Fruit fly (Drosophila melanogaster) whole organism, embryonic: Measurements from ENCODE around the gene Cyp28d2.

Experiments used
- B-H1 ChIP-seq: fragments of 200-800 bp; sonication (Bioruptor generic); IDR thresholded peaks from 3 replicates; pipeline ENCODE4 v1.3.6; 2022; ENCODE audit warnings: missing biosample characterization, missing genetic modification characterization
- Bgb ChIP-seq: fragments of 200-800 bp; sonication (Bioruptor generic); IDR thresholded peaks from 2 replicates; pipeline ENCODE4 v1.3.6; 2022; ENCODE audit warnings: missing biosample characterization, missing genetic modification characterization; ENCODE audit not compliant: partially characterized antibody
- BtbVII ChIP-seq: fragments of 200-800 bp; sonication (Bioruptor generic); optimal IDR thresholded peaks from 3 replicates; lab custom pipeline; 2017; ENCODE audit warnings: missing biosample characterization, mild to moderate bottlenecking, missing genetic modification characterization
- CG11085 ChIP-seq: fragments of 200-800 bp; sonication (Bioruptor generic); IDR thresholded peaks from 2 replicates; pipeline ENCODE4 v1.3.6; 2022; ENCODE audit warnings: missing biosample characterization, missing genetic modification characterization
- CG11723 ChIP-seq: fragments of 200-800 bp; sonication (Bioruptor generic); optimal IDR thresholded peaks from 2 replicates; lab custom pipeline; 2017; ENCODE audit warnings: missing biosample characterization, mild to moderate bottlenecking, missing genetic modification characterization
- CG12769 ChIP-seq: fragments of 200-800 bp; sonication (Bioruptor generic); optimal IDR thresholded peaks from 2 replicates; lab custom pipeline; 2019; ENCODE audit warnings: missing biosample characterization, mild to moderate bottlenecking, missing genetic modification characterization, moderate library complexity
- CG13287 ChIP-seq: fragments of 200-800 bp; sonication (Bioruptor generic); IDR thresholded peaks from 2 replicates; pipeline ENCODE4 v1.3.6; 2022; ENCODE audit warnings: missing biosample characterization, missing genetic modification characterization; ENCODE audit not compliant: partially characterized antibody
- CG14441 ChIP-seq: fragments of 200-800 bp; sonication (Bioruptor generic); IDR thresholded peaks from 2 replicates; pipeline ENCODE4 v1.3.6; 2022; ENCODE audit warnings: missing biosample characterization, missing genetic modification characterization
- CG17829 ChIP-seq: fragments of 200-800 bp; optimal IDR thresholded peaks from 2 replicates; lab custom pipeline; 2019; ENCODE audit warnings: missing biosample characterization, mild to moderate bottlenecking, missing genetic modification characterization, moderate library complexity
- CG2678 ChIP-seq: fragments of 200-800 bp; sonication (Bioruptor generic); optimal IDR thresholded peaks from 3 replicates; lab custom pipeline; 2019; ENCODE audit warnings: missing biosample characterization, mild to moderate bottlenecking, missing genetic modification characterization, moderate library complexity
- CG2712 ChIP-seq: fragments of 200-800 bp; optimal IDR thresholded peaks from 3 replicates; lab custom pipeline; 2019; ENCODE audit warnings: missing biosample characterization, mild to moderate bottlenecking, missing genetic modification characterization, moderate library complexity
- CG2889 ChIP-seq: fragments of 200-800 bp; sonication (Bioruptor generic); IDR thresholded peaks from 3 replicates; pipeline ENCODE4 v1.3.6; 2022; ENCODE audit warnings: missing biosample characterization, missing genetic modification characterization
- CG3281 ChIP-seq: fragments of 200-800 bp; sonication (Bioruptor generic); optimal IDR thresholded peaks from 3 replicates; lab custom pipeline; 2017; ENCODE audit warnings: missing biosample characterization, mild to moderate bottlenecking, missing genetic modification characterization
- CG34376 ChIP-seq: fragments of 200-800 bp; sonication (Bioruptor generic); optimal IDR thresholded peaks from 2 replicates; lab custom pipeline; 2018; ENCODE audit warnings: missing biosample characterization, mild to moderate bottlenecking, missing genetic modification characterization
- CG6791 ChIP-seq: fragments of 200-800 bp; sonication (Bioruptor generic); IDR thresholded peaks from 3 replicates; pipeline ENCODE4 v1.3.6; 2022; ENCODE audit warnings: missing biosample characterization, missing genetic modification characterization; ENCODE audit not compliant: partially characterized antibody
- CG6813 ChIP-seq: fragments of 200-800 bp; sonication (Bioruptor generic); optimal IDR thresholded peaks from 2 replicates; lab custom pipeline; 2017; ENCODE audit warnings: missing biosample characterization, missing genetic modification characterization, mild to moderate bottlenecking, moderate library complexity, missing genetic modification reagents
- CG7963 ChIP-seq: fragments of 200-800 bp; sonication (Bioruptor generic); IDR thresholded peaks from 3 replicates; pipeline ENCODE4 v1.3.6; 2022; ENCODE audit warnings: missing biosample characterization, missing genetic modification characterization; ENCODE audit not compliant: partially characterized antibody
- CG8290 ChIP-seq, 3 experiments: fragments of 200-800 bp; sonication (Bioruptor generic); optimal IDR thresholded peaks; 2 replicates each; lab custom pipeline; 2016 to 2019; ENCODE audit warnings: missing biosample characterization in 3 of 3, missing genetic modification characterization in 3 of 3, mild to moderate bottlenecking in 2 of 3, moderate library complexity in 1 of 3
- CG8359 ChIP-seq: fragments of 200-800 bp; sonication (Bioruptor generic); optimal IDR thresholded peaks from 2 replicates; lab custom pipeline; 2017; ENCODE audit warnings: missing biosample characterization, mild to moderate bottlenecking, missing genetic modification characterization, borderline replicate concordance
- CG9215 ChIP-seq: fragments of 200-800 bp; sonication (Bioruptor generic); IDR thresholded peaks from 2 replicates; pipeline ENCODE4 v1.3.6; 2022; ENCODE audit warnings: missing biosample characterization, missing genetic modification characterization
- CkIIα-i1 ChIP-seq: fragments of 200-800 bp; sonication (Bioruptor generic); IDR thresholded peaks from 2 replicates; pipeline ENCODE4 v1.3.6; 2022; ENCODE audit warnings: missing biosample characterization, missing genetic modification characterization
- Med ChIP-seq: fragments of 200-800 bp; sonication (Bioruptor generic); peaks from one replicate; lab custom pipeline; 2016; ENCODE audit warnings: missing biosample characterization, missing genetic modification characterization, mild to moderate bottlenecking, inconsistent platforms, moderate library complexity
- Opbp ChIP-seq: fragments of 200-800 bp; sonication (Bioruptor generic); IDR thresholded peaks from 3 replicates; pipeline ENCODE4 v1.3.6; 2022; ENCODE audit warnings: missing biosample characterization, missing genetic modification characterization; ENCODE audit not compliant: partially characterized antibody
- Scr ChIP-seq: fragments of 200-800 bp; sonication (Bioruptor generic); IDR thresholded peaks from 2 replicates; pipeline ENCODE4 v1.3.6; 2022; ENCODE audit warnings: missing biosample characterization, missing genetic modification characterization; ENCODE audit not compliant: partially characterized antibody
- ac ChIP-seq: fragments of 200-800 bp; sonication (Bioruptor generic); optimal IDR thresholded peaks from 3 replicates; lab custom pipeline; 2017; ENCODE audit warnings: missing biosample characterization, mild to moderate bottlenecking, missing genetic modification characterization
- ato ChIP-seq: fragments of 200-800 bp; sonication (Bioruptor generic); IDR thresholded peaks from 2 replicates; pipeline ENCODE4 v1.3.6; 2022; ENCODE audit warnings: missing biosample characterization, missing genetic modification characterization; ENCODE audit not compliant: partially characterized antibody
- chm ChIP-seq: fragments of 200-800 bp; sonication (Bioruptor generic); IDR thresholded peaks from 2 replicates; pipeline ENCODE4 v1.3.6; 2022; ENCODE audit warnings: missing biosample characterization, missing genetic modification characterization
- ci ChIP-seq: fragments of 200-800 bp; sonication (Bioruptor generic); IDR thresholded peaks from 3 replicates; pipeline ENCODE4 v1.3.6; 2022; ENCODE audit warnings: missing biosample characterization, missing genetic modification characterization
- cwo ChIP-seq: fragments of 200-800 bp; sonication (Bioruptor generic); optimal IDR thresholded peaks from 3 replicates; lab custom pipeline; 2017; ENCODE audit warnings: missing biosample characterization, missing genetic modification characterization, mild to moderate bottlenecking, moderate library complexity, missing genetic modification reagents
- ems ChIP-seq: fragments of 200-800 bp; sonication (Bioruptor generic); optimal IDR thresholded peaks from 3 replicates; lab custom pipeline; 2016; ENCODE audit warnings: missing biosample characterization, missing genetic modification characterization
- gsb-n ChIP-seq: fragments of 200-800 bp; sonication (Bioruptor generic); optimal IDR thresholded peaks from 3 replicates; lab custom pipeline; 2018; ENCODE audit warnings: missing biosample characterization, mild to moderate bottlenecking, missing genetic modification characterization
- hb ChIP-seq: fragments of 200-800 bp; sonication (Bioruptor generic); IDR thresholded peaks from 3 replicates; pipeline ENCODE4 v1.3.6; 2022; ENCODE audit warnings: missing biosample characterization, missing genetic modification characterization; ENCODE audit not compliant: partially characterized antibody
- hkb ChIP-seq, 2 experiments: fragments of 200-800 bp in 1 of 2; fragments of >200 bp in 1 of 2; sonication (Bioruptor generic) in 1 of 2; IDR thresholded peaks in 1 of 2; optimal IDR thresholded peaks in 1 of 2; 2 replicates each; pipeline versions ENCODE4 v1.3.6 to Lab custom; 2017 to 2022; ENCODE audit warnings: missing biosample characterization in 1 of 2, missing genetic modification characterization in 1 of 2
- inv ChIP-seq: fragments of 200-800 bp; sonication (Bioruptor generic); IDR thresholded peaks from 2 replicates; pipeline ENCODE4 v1.3.6; 2022; ENCODE audit warnings: missing biosample characterization, missing genetic modification characterization; ENCODE audit not compliant: partially characterized antibody
- knrl ChIP-seq: fragments of 200-800 bp; sonication (Bioruptor generic); IDR thresholded peaks from 3 replicates; pipeline ENCODE4 v1.3.6; 2022; ENCODE audit warnings: missing biosample characterization, missing genetic modification characterization; ENCODE audit not compliant: partially characterized antibody
- org-1 ChIP-seq: fragments of 200-800 bp; sonication (Bioruptor generic); optimal IDR thresholded peaks from 2 replicates; lab custom pipeline; 2017; ENCODE audit warnings: missing biosample characterization, missing genetic modification characterization
- pros ChIP-seq: fragments of 200-800 bp; sonication (Bioruptor generic); optimal IDR thresholded peaks from 3 replicates; lab custom pipeline; 2019; ENCODE audit warnings: missing biosample characterization, mild to moderate bottlenecking, missing genetic modification characterization, moderate library complexity
- sens ChIP-seq: fragments of 200-800 bp; sonication (Bioruptor generic); peaks from one replicate; lab custom pipeline; 2016; ENCODE audit warnings: missing biosample characterization, missing genetic modification characterization
- slbo ChIP-seq: fragments of 200-800 bp; sonication (Bioruptor generic); IDR thresholded peaks from 2 replicates; pipeline ENCODE4 v1.3.6; 2022; ENCODE audit warnings: missing biosample characterization, missing genetic modification characterization
- so ChIP-seq: fragments of 200-800 bp; sonication (Bioruptor generic); IDR thresholded peaks from 3 replicates; pipeline ENCODE4 v1.3.6; 2022; ENCODE audit warnings: missing biosample characterization, missing genetic modification characterization
- sr ChIP-seq: fragments of 200-800 bp; sonication (Bioruptor generic); IDR thresholded peaks from 3 replicates; pipeline ENCODE4 v1.3.6; 2022; ENCODE audit warnings: missing biosample characterization, missing genetic modification characterization
- tna ChIP-seq: fragments of 200-800 bp; sonication (Bioruptor generic); IDR thresholded peaks from 2 replicates; pipeline ENCODE4 v1.3.6; 2022; ENCODE audit warnings: missing biosample characterization, missing genetic modification characterization; ENCODE audit not compliant: partially characterized antibody
- trh ChIP-seq: fragments of 200-800 bp; sonication (Bioruptor generic); optimal IDR thresholded peaks from 2 replicates; lab custom pipeline; 2016; ENCODE audit warnings: missing biosample characterization, missing genetic modification characterization
- unc-4 ChIP-seq: fragments of 200-800 bp; sonication (Bioruptor generic); IDR thresholded peaks from 2 replicates; pipeline ENCODE4 v1.3.6; 2022; ENCODE audit warnings: missing biosample characterization, missing genetic modification characterization; ENCODE audit not compliant: partially characterized antibody
- yki ChIP-seq: fragments of >200 bp; optimal IDR thresholded peaks from 3 replicates; lab custom pipeline; 2018
- z ChIP-seq: fragments of 200-800 bp; sonication (Bioruptor generic); IDR thresholded peaks from 3 replicates; pipeline ENCODE4 v1.3.6; 2022; ENCODE audit warnings: missing biosample characterization, missing genetic modification characterization
- zen2 ChIP-seq: fragments of 200-800 bp; sonication (Bioruptor generic); IDR thresholded peaks from 3 replicates; pipeline ENCODE4 v1.3.6; 2022; ENCODE audit warnings: missing biosample characterization, missing genetic modification characterization; ENCODE audit not compliant: partially characterized antibody

Cyp28d2 gene

DNA sequence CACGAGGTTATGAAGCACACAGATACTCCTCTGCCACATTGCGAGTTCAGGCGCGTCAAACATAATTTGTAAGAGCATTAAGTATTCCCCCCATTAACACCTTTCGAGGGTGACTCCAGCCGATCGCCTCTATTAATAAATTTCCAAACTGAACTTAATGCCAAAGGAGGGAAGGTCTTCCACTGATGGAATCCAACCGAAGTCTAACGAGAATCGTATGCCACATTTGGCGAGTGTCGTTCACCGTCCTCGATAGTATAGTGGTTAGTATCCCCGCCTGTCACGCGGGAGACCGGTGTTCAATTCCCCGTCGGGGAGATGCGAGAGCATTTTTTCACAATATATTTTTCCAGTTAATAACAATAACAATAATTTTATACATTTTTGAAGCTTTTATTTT, 33.5 kb downstream of the Cyp28d2 start (continued):
- TF ChIP-seq ac (GFP tag; lab: Kevin White, UChicago) = no peak
- TF ChIP-seq CG17829 = peak; percentile 2
- TF ChIP-seq unc-4 (GFP tag; lab: Robert Waterston, UW) = peak; percentile 29; the same call in 1 of the 2 replicates
- TF ChIP-seq Med (GFP tag; lab: Kevin White, UChicago) = peak; percentile 40
- TF ChIP-seq ci (GFP tag; lab: Robert Waterston, UW) = peak; percentile 36; the same call in 1 of the 3 replicates
- TF ChIP-seq knrl = peak; percentile 70
- peak; percentile 10 for TF ChIP-seq CG3281 (GFP tag; lab: Kevin White, UChicago)
- peak; percentile 92 for TF ChIP-seq Opbp (GFP tag; lab: Robert Waterston, UW)
- TF ChIP-seq CG13287 (GFP tag; lab: Robert Waterston, UW) = peak; percentile 43; the same call in 1 of the 2 replicates
- peak; percentile 12 for TF ChIP-seq CG2712 (tag; lab: Kevin White, UChicago)
- no peak for TF ChIP-seq CG11723 (GFP tag; lab: Kevin White, UChicago)
- TF ChIP-seq Scr = peak; percentile 72
- peak; percentile 7; the same call in 1 of the 3 replicates for TF ChIP-seq so (GFP tag; lab: Robert Waterston, UW)
- TF ChIP-seq CG7963 (GFP tag; lab: Robert Waterston, UW) = peak; percentile 84
- TF ChIP-seq CG9215 (GFP tag; lab: Robert Waterston, UW) = no peak
- peak; percentile 32 for TF ChIP-seq sens
- TF ChIP-seq CG2678 (tag; lab: Kevin White, UChicago) = peak; percentile 23
- no peak for TF ChIP-seq CG11085
- no peak for TF ChIP-seq org-1 (GFP tag; lab: Kevin White, UChicago)
- TF ChIP-seq pros (GFP tag; lab: Kevin White, UChicago) = peak; percentile 42
- TF ChIP-seq chm (GFP tag; lab: Robert Waterston, UW) = peak; percentile 72
- peak; percentile 35 for TF ChIP-seq CG8359 (GFP tag; lab: Kevin White, UChicago)
- TF ChIP-seq CG6791 (GFP tag; lab: Robert Waterston, UW) = peak; percentile 92
- peak; percentile 71; the same call in 2 of the 3 replicates for TF ChIP-seq hb (GFP tag; lab: Robert Waterston, UW)
- 0 out of 2 replicates have a peak, but pooled peaks have one; percentile 30 for TF ChIP-seq slbo (GFP tag; lab: Robert Waterston, UW)
- TF ChIP-seq sr = 0 out of 3 replicates have a peak, but pooled peaks have one; percentile 23
- TF ChIP-seq ato (GFP tag; lab: Robert Waterston, UW) = peak; percentile 78
- no peak for TF ChIP-seq hkb (optimal IDR thresholded peaks at IDR 0.05; lab: Kevin White, UChicago)
- TF ChIP-seq hkb (GFP tag; IDR thresholded peaks at IDR 0.05; lab: Robert Waterston, UW) = no peak
- TF ChIP-seq zen2 (GFP tag; lab: Robert Waterston, UW) = peak; percentile 65; the same call in 1 of the 3 replicates
- no peak for TF ChIP-seq CG8290 (GFP tag; optimal IDR thresholded peaks at IDR 0.05; lab: Kevin White, UChicago)
- peak in 1 of 2 experiments; percentile 26 for TF ChIP-seq CG8290 (tag; optimal IDR thresholded peaks at IDR 0.05; lab: Kevin White, UChicago)
- TF ChIP-seq tna (GFP tag; lab: Robert Waterston, UW) = peak; percentile 90
- peak; percentile 87 for TF ChIP-seq Bgb (GFP tag; lab: Robert Waterston, UW)
- TF ChIP-seq yki (lab: Kevin White, UChicago) = no peak
- TF ChIP-seq B-H1 (GFP tag; lab: Robert Waterston, UW) = peak; percentile 14; the same call in 1 of the 3 replicates
- peak; percentile 36; the same call in 1 of the 2 replicates for TF ChIP-seq inv (GFP tag; lab: Robert Waterston, UW)

DNA sequence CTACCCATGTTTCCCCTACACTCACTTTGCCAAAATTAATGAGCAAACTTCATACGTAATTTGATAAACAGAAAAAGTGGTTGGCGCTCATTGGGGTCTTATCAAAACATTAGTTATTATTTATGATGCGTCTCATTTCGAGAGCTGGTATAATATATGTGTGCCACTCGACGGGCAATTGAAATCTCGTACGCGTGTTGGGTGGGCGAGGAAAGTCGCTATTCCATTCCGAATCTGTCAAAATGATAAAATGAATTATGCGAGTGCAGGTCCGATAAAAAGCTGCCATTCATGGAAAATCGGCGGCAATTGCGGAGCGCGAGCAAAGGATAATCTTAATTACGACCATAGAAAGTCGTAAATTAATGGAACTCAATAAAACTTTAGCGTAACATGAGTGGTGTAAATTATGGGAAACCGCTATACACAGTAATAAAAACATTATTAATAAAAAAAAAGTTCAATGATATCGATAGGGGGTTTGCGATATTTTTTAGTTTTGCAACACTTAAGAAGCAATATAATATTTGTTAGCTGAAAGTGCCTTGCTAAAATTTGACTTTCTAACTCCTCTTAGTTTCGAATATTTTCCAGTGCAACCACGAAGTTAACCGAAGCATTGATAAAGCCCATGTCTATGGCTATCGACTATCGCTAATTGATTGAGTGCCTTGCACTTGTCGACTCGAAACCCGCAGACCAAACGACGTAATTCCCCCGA, 35.3 kb downstream of the Cyp28d2 start:
- TF ChIP-seq ems (GFP tag; lab: Kevin White, UChicago) (no peak), z (no peak), CG2889 (GFP tag; lab: Robert Waterston, UW) (no peak), CG6813 (GFP tag; lab: Kevin White, UChicago) (no peak), BtbVII (GFP tag; lab: Kevin White, UChicago) (no peak), inv (GFP tag; lab: Robert Waterston, UW) (no peak), ci (GFP tag; lab: Robert Waterston, UW) (0 out of 3 replicates have a peak, but pooled peaks have one; percentile 28), CG12769 (no peak), CG14441 (GFP tag; lab: Robert Waterston, UW) (peak; percentile 32; the same call in 1 of the 2 replicates), CG34376 (GFP tag; lab: Kevin White, UChicago) (peak; percentile 47), gsb-n (tag; lab: Kevin White, UChicago) (no peak), cwo (peak; percentile 22), CkIIα-i1 (GFP tag; lab: Robert Waterston, UW) (no peak), trh (GFP tag; lab: Kevin White, UChicago) (no peak)
